Worm (Caenorhabditis elegans): Measurements from ENCODE around the gene wdr-5.2.

Gene wdr-5.2

ce11 chrX:14311583-14311982 is 38.3 kb upstream of the wdr-5.2 start, which contains the start of gene mgrn-1:
mgrn-1 (minus strand) TSS chrX:14311683.
- TF ChIP-seq ceh-48 (tag; optimal IDR thresholded peaks at IDR 0.05): no peak
- no peak for TF ChIP-seq sox-4 (tag; optimal IDR thresholded peaks at IDR 0.05)
- no peak for TF ChIP-seq lin-11 (tag; optimal IDR thresholded peaks at IDR 0.05)
- no peak for TF ChIP-seq ama-1 (optimal IDR thresholded peaks at IDR 0.05)
- TF ChIP-seq ztf-16 (tag; optimal IDR thresholded peaks at IDR 0.05): no peak
- no peak for TF ChIP-seq ceh-14 (tag; optimal IDR thresholded peaks at IDR 0.05)
- TF ChIP-seq tbx-2 (tag; optimal IDR thresholded peaks at IDR 0.05): no peak

- TF ChIP-seq ceh-6 (GFP tag; optimal IDR thresholded peaks at IDR 0.05) (no peak), unc-86 (tag; optimal IDR thresholded peaks at IDR 0.05) (no peak), ref-2 (tag; optimal IDR thresholded peaks at IDR 0.05) (peak; percentile 84), sox-4 (tag; optimal IDR thresholded peaks at IDR 0.05) (no peak), gmeb-2 (tag; optimal IDR thresholded peaks at IDR 0.05) (no peak), ahr-1 (tag; optimal IDR thresholded peaks at IDR 0.05) (peak; percentile 5), nfya-1 (tag; optimal IDR thresholded peaks at IDR 0.05) (peak; percentile 86), fax-1 (tag; optimal IDR thresholded peaks at IDR 0.05) (no peak), eyg-1 (tag; optimal IDR thresholded peaks at IDR 0.05) (no peak), zip-5 (tag; optimal IDR thresholded peaks at IDR 0.05) (no peak), ceh-2 (tag; optimal IDR thresholded peaks at IDR 0.05) (peak; percentile 63), ceh-48 (tag; optimal IDR thresholded peaks at IDR 0.05) (no peak), pha-4 (tag; optimal IDR thresholded peaks at IDR 0.05) (no peak), pros-1 (tag; optimal IDR thresholded peaks at IDR 0.05) (peak; percentile 92), nhr-232 (tag; optimal IDR thresholded peaks at IDR 0.05) (no peak), unc-3 (GFP tag; conservative IDR thresholded peaks at IDR 0.05) (no peak), unc-3 (tag; optimal IDR thresholded peaks at IDR 0.05) (no peak), hlh-6 (tag; optimal IDR thresholded peaks at IDR 0.05) (no peak), madf-2 (tag; optimal IDR thresholded peaks at IDR 0.05) (no peak), npax-4 (tag; optimal IDR thresholded peaks at IDR 0.05) (no peak), Y22D7AL.16 (tag; optimal IDR thresholded peaks at IDR 0.05) (no peak), pag-3 (tag; optimal IDR thresholded peaks at IDR 0.05; ENCODE audit: borderline replicate concordance) (no peak), syd-9 (tag; optimal IDR thresholded peaks at IDR 0.05) (no peak), pha-2 (tag; optimal IDR thresholded peaks at IDR 0.05) (peak; percentile 57), ceh-30 (tag; optimal IDR thresholded peaks at IDR 0.05) (peak; percentile 24), ceh-34 (tag; optimal IDR thresholded peaks at IDR 0.05) (peak; percentile 64), tbx-2 (tag; optimal IDR thresholded peaks at IDR 0.05) (peak; percentile 73), ztf-16 (tag; optimal IDR thresholded peaks at IDR 0.05) (peak; percentile 40), tbx-7 (tag; optimal IDR thresholded peaks at IDR 0.05) (no peak), ceh-31 (tag; optimal IDR thresholded peaks at IDR 0.05) (peak; percentile 87), T23F11.4 (GFP tag; optimal IDR thresholded peaks at IDR 0.05) (no peak), dmd-4 (tag; optimal IDR thresholded peaks at IDR 0.05; ENCODE audit: borderline replicate concordance) (no peak), ceh-9 (tag; optimal IDR thresholded peaks at IDR 0.05) (no peak), odd-2 (tag; optimal IDR thresholded peaks at IDR 0.05) (no peak), ceh-22 (tag; optimal IDR thresholded peaks at IDR 0.05) (peak; percentile 46), rnt-1 (tag; optimal IDR thresholded peaks at IDR 0.05) (no peak), sdc-2 (tag; optimal IDR thresholded peaks at IDR 0.05) (peak; percentile 70), ceh-18 (tag; optimal IDR thresholded peaks at IDR 0.05) (peak; percentile 67), mec-3 (tag; optimal IDR thresholded peaks at IDR 0.05; ENCODE audit: borderline replicate concordance) (no peak), K02D7.2 (tag; optimal IDR thresholded peaks at IDR 0.05) (no peak), hlh-30 (tag; optimal IDR thresholded peaks at IDR 0.05; ENCODE audit: insufficient read depth) (peak; percentile 21), ceh-14 (tag; optimal IDR thresholded peaks at IDR 0.05) (no peak), unc-42 (tag; optimal IDR thresholded peaks at IDR 0.05) (peak; percentile 69), sox-2 (GFP tag; IDR thresholded peaks at IDR 0.05) (no peak), hlh-13 (GFP tag; optimal IDR thresholded peaks at IDR 0.05) (no peak), ceh-45 (GFP tag; IDR thresholded peaks at IDR 0.05) (no peak), ceh-24 (tag; optimal IDR thresholded peaks at IDR 0.05) (no peak), lim-6 (tag; optimal IDR thresholded peaks at IDR 0.05) (no peak), che-1 (tag; optimal IDR thresholded peaks at IDR 0.05) (peak; percentile 7), fkh-10 (GFP tag; optimal IDR thresholded peaks at IDR 0.05) (no peak)
Observed at ce11 chrX:14312416-14312815, 37.5 kb upstream of the wdr-5.2 start.

Measured in whole organism, late embryonic.